Fruit fly (Drosophila melanogaster) whole organism, embryonic: ENCODE results near the gene Nup93-1.

Experiments
- CG13287 ChIP-seq: fragments of 200-800 bp; sonication (Bioruptor generic); IDR thresholded peaks from 2 replicates; pipeline ENCODE4 v1.3.6; 2022; ENCODE audit warnings: missing biosample characterization, missing genetic modification characterization; ENCODE audit not compliant: partially characterized antibody
- CG14014 ChIP-seq: fragments of 200-800 bp; sonication (Bioruptor generic); IDR thresholded peaks from 2 replicates; pipeline ENCODE4 v1.3.6; 2022; ENCODE audit warnings: missing biosample characterization, missing genetic modification characterization
- CG14965 ChIP-seq: fragments of 200-800 bp; sonication (Bioruptor generic); optimal IDR thresholded peaks from 2 replicates; lab custom pipeline; 2016; ENCODE audit warnings: missing biosample characterization, missing genetic modification characterization, borderline replicate concordance
- CG15696 ChIP-seq: fragments of 200-800 bp; sonication (Bioruptor generic); optimal IDR thresholded peaks from 2 replicates; lab custom pipeline; 2019; ENCODE audit warnings: missing biosample characterization, mild to moderate bottlenecking, missing genetic modification characterization, moderate library complexity
- CG16779 ChIP-seq: fragments of 200-800 bp; sonication (Bioruptor generic); IDR thresholded peaks from 2 replicates; pipeline ENCODE4 v1.3.6; 2022; ENCODE audit warnings: missing biosample characterization, missing genetic modification characterization
- CG17829 ChIP-seq: fragments of 200-800 bp; optimal IDR thresholded peaks from 2 replicates; lab custom pipeline; 2019; ENCODE audit warnings: missing biosample characterization, mild to moderate bottlenecking, missing genetic modification characterization, moderate library complexity
- CG18011 ChIP-seq: fragments of 200-800 bp; sonication (Bioruptor generic); optimal IDR thresholded peaks from 2 replicates; lab custom pipeline; 2017; ENCODE audit warnings: missing biosample characterization, missing genetic modification characterization, mild to moderate bottlenecking, moderate library complexity, missing genotype
- CG2712 ChIP-seq: fragments of 200-800 bp; optimal IDR thresholded peaks from 3 replicates; lab custom pipeline; 2019; ENCODE audit warnings: missing biosample characterization, mild to moderate bottlenecking, missing genetic modification characterization, moderate library complexity
- CG2875 ChIP-seq: fragments of 200-800 bp; sonication (Bioruptor generic); optimal IDR thresholded peaks from 2 replicates; lab custom pipeline; 2017; ENCODE audit warnings: missing biosample characterization, mild to moderate bottlenecking, missing genetic modification characterization, missing genetic modification reagents
- CG3163 ChIP-seq: fragments of 200-800 bp; sonication (Bioruptor generic); optimal IDR thresholded peaks from 3 replicates; lab custom pipeline; 2016; ENCODE audit warnings: missing biosample characterization, missing genetic modification characterization
- CG32767 ChIP-seq: fragments of 200-800 bp; sonication (Bioruptor generic); IDR thresholded peaks from 2 replicates; pipeline ENCODE4 v1.3.6; 2022; ENCODE audit warnings: missing biosample characterization, missing genetic modification characterization
- CG34422 ChIP-seq: fragments of 200-800 bp; sonication (Bioruptor generic); IDR thresholded peaks from 3 replicates; pipeline ENCODE4 v1.3.6; 2022; ENCODE audit warnings: missing biosample characterization, missing genetic modification characterization
- CG4328 ChIP-seq: fragments of 200-800 bp; sonication (Bioruptor generic); optimal IDR thresholded peaks from 3 replicates; lab custom pipeline; 2017; ENCODE audit warnings: missing biosample characterization, missing genetic modification reagents, missing genetic modification characterization
- CG4424 ChIP-seq: fragments of 200-800 bp; sonication (Bioruptor generic); optimal IDR thresholded peaks from 3 replicates; lab custom pipeline; 2016; ENCODE audit warnings: missing biosample characterization, missing genetic modification characterization
- CG4820 ChIP-seq: fragments of 200-800 bp; sonication (Bioruptor generic); optimal IDR thresholded peaks from 3 replicates; lab custom pipeline; 2016; ENCODE audit warnings: missing biosample characterization, missing genetic modification characterization
- CG5180 ChIP-seq: fragments of 200-800 bp; sonication (Bioruptor generic); optimal IDR thresholded peaks from 3 replicates; lab custom pipeline; 2017; ENCODE audit warnings: missing biosample characterization, missing genetic modification characterization, mild to moderate bottlenecking, moderate library complexity, missing genetic modification reagents
- CG6791 ChIP-seq: fragments of 200-800 bp; sonication (Bioruptor generic); IDR thresholded peaks from 3 replicates; pipeline ENCODE4 v1.3.6; 2022; ENCODE audit warnings: missing biosample characterization, missing genetic modification characterization; ENCODE audit not compliant: partially characterized antibody
- CG6854 ChIP-seq: fragments of 200-800 bp; sonication (Bioruptor generic); optimal IDR thresholded peaks from 3 replicates; lab custom pipeline; 2017; ENCODE audit warnings: missing biosample characterization, mild to moderate bottlenecking, missing genetic modification characterization
- CG7372 ChIP-seq: fragments of 200-800 bp; sonication (Bioruptor generic); IDR thresholded peaks from 2 replicates; pipeline ENCODE4 v1.3.6; 2022; ENCODE audit warnings: missing biosample characterization, missing genetic modification characterization
- CG7928 ChIP-seq: fragments of 200-800 bp; sonication (Bioruptor generic); optimal IDR thresholded peaks from 2 replicates; lab custom pipeline; 2017; ENCODE audit warnings: missing biosample characterization, mild to moderate bottlenecking, missing genetic modification characterization
- CG8478 ChIP-seq: fragments of >200 bp; optimal IDR thresholded peaks from 2 replicates; lab custom pipeline; 2018
- CG9609 ChIP-seq: fragments of 200-800 bp; sonication (Bioruptor generic); optimal IDR thresholded peaks from 3 replicates; lab custom pipeline; 2016; ENCODE audit warnings: missing biosample characterization, missing genetic modification characterization
- CkIIα-i1 ChIP-seq: fragments of 200-800 bp; sonication (Bioruptor generic); IDR thresholded peaks from 2 replicates; pipeline ENCODE4 v1.3.6; 2022; ENCODE audit warnings: missing biosample characterization, missing genetic modification characterization
- D ChIP-seq, 2 experiments: fragments of 200-800 bp in 1 of 2; fragments of >200 bp in 1 of 2; sonication (Bioruptor generic) in 1 of 2; optimal IDR thresholded peaks; 2 replicates in 1 of 2; 3 replicates in 1 of 2; lab custom pipeline; 2017; ENCODE audit warnings: mild to moderate bottlenecking in 1 of 2, missing biosample characterization in 1 of 2, missing genetic modification characterization in 1 of 2, missing genetic modification reagents in 1 of 2
- Deaf1 ChIP-seq: fragments of 200-800 bp; optimal IDR thresholded peaks from 3 replicates; lab custom pipeline; 2019; ENCODE audit warnings: missing biosample characterization, mild to moderate bottlenecking, missing genetic modification characterization, moderate library complexity
- Fer3 ChIP-seq: fragments of 200-800 bp; sonication (Bioruptor generic); optimal IDR thresholded peaks from 2 replicates; lab custom pipeline; 2018; ENCODE audit warnings: missing biosample characterization, mild to moderate bottlenecking, missing genetic modification characterization, moderate library complexity
- Hmr ChIP-seq: fragments of 200-800 bp; sonication (Bioruptor generic); optimal IDR thresholded peaks from 3 replicates; lab custom pipeline; 2017; ENCODE audit warnings: mild to moderate bottlenecking, missing biosample characterization, missing genetic modification reagents, missing genetic modification characterization
- Lim3 ChIP-seq: fragments of 200-800 bp; sonication (Bioruptor generic); IDR thresholded peaks from 2 replicates; pipeline ENCODE4 v1.3.6; 2022; ENCODE audit warnings: missing biosample characterization, missing genetic modification characterization
- MBD-R2 ChIP-seq: fragments of 200-800 bp; sonication (Bioruptor generic); IDR thresholded peaks from 2 replicates; pipeline ENCODE4 v1.3.6; 2022; ENCODE audit warnings: missing biosample characterization, missing genetic modification characterization
- Myb ChIP-seq: fragments of 200-800 bp; sonication (Bioruptor generic); optimal IDR thresholded peaks from 2 replicates; lab custom pipeline; 2016; ENCODE audit warnings: missing biosample characterization, missing genetic modification characterization
- NFAT ChIP-seq: fragments of 200-800 bp; sonication (Bioruptor generic); IDR thresholded peaks from 2 replicates; pipeline ENCODE4 v1.3.6; 2022; ENCODE audit warnings: missing biosample characterization, missing genetic modification characterization
- Opbp ChIP-seq: fragments of 200-800 bp; sonication (Bioruptor generic); IDR thresholded peaks from 3 replicates; pipeline ENCODE4 v1.3.6; 2022; ENCODE audit warnings: missing biosample characterization, missing genetic modification characterization; ENCODE audit not compliant: partially characterized antibody
- Rfx ChIP-seq: fragments of 200-800 bp; sonication (Bioruptor generic); IDR thresholded peaks from 2 replicates; pipeline ENCODE4 v1.3.6; 2022; ENCODE audit warnings: missing biosample characterization, missing genetic modification characterization
- Sox100B ChIP-seq: fragments of 200-800 bp; sonication (Bioruptor generic); optimal IDR thresholded peaks from 3 replicates; lab custom pipeline; 2018; ENCODE audit warnings: missing biosample characterization, mild to moderate bottlenecking, missing genetic modification characterization
- amos ChIP-seq: fragments of 200-800 bp; sonication (Bioruptor generic); IDR thresholded peaks from 2 replicates; pipeline ENCODE4 v1.3.6; 2022; ENCODE audit warnings: missing biosample characterization, missing genetic modification characterization; ENCODE audit not compliant: partially characterized antibody
- ase ChIP-seq: fragments of 200-800 bp; sonication (Bioruptor generic); IDR thresholded peaks from 3 replicates; pipeline ENCODE4 v1.3.6; 2022; ENCODE audit warnings: missing biosample characterization, missing genetic modification characterization
- bigmax ChIP-seq: fragments of 200-800 bp; sonication (Bioruptor generic); optimal IDR thresholded peaks from 2 replicates; lab custom pipeline; 2018; ENCODE audit warnings: missing biosample characterization, mild to moderate bottlenecking, missing genetic modification characterization
- cad ChIP-seq: fragments of >200 bp; optimal IDR thresholded peaks from 2 replicates; lab custom pipeline; 2017; ENCODE audit warnings: missing biosample characterization, missing genetic modification characterization
- cg ChIP-seq: fragments of 200-800 bp; sonication (Bioruptor generic); optimal IDR thresholded peaks from 3 replicates; lab custom pipeline; 2019; ENCODE audit warnings: missing biosample characterization, mild to moderate bottlenecking, missing genetic modification characterization, moderate library complexity
- crc ChIP-seq: fragments of 200-800 bp; sonication (Bioruptor generic); optimal IDR thresholded peaks from 2 replicates; lab custom pipeline; 2016; ENCODE audit warnings: missing biosample characterization, missing genetic modification characterization
- emc ChIP-seq: fragments of 200-800 bp; sonication (Bioruptor generic); optimal IDR thresholded peaks from 2 replicates; lab custom pipeline; 2016; ENCODE audit warnings: missing biosample characterization, missing genetic modification characterization
- inv ChIP-seq: fragments of 200-800 bp; sonication (Bioruptor generic); IDR thresholded peaks from 2 replicates; pipeline ENCODE4 v1.3.6; 2022; ENCODE audit warnings: missing biosample characterization, missing genetic modification characterization; ENCODE audit not compliant: partially characterized antibody
- lab ChIP-seq: fragments of 200-800 bp; sonication (Bioruptor generic); optimal IDR thresholded peaks from 3 replicates; lab custom pipeline; 2017; ENCODE audit warnings: missing biosample characterization, missing genetic modification characterization, mild to moderate bottlenecking, moderate library complexity, missing genetic modification reagents
- pzg ChIP-seq: fragments of 200-800 bp; sonication (Bioruptor generic); optimal IDR thresholded peaks from 3 replicates; lab custom pipeline; 2018; ENCODE audit warnings: missing biosample characterization, mild to moderate bottlenecking, missing genetic modification characterization, moderate library complexity
- sim ChIP-seq: fragments of 200-800 bp; sonication (Bioruptor generic); IDR thresholded peaks from 2 replicates; pipeline ENCODE4 v1.3.6; 2022; ENCODE audit warnings: missing biosample characterization, missing genetic modification characterization
- sqz ChIP-seq: fragments of 200-800 bp; sonication (Bioruptor generic); optimal IDR thresholded peaks from 3 replicates; lab custom pipeline; 2018; ENCODE audit warnings: missing biosample characterization, mild to moderate bottlenecking, missing genetic modification characterization
- tgo ChIP-seq: fragments of 200-800 bp; sonication (Bioruptor generic); IDR thresholded peaks from 3 replicates; pipeline ENCODE4 v1.3.6; 2022; ENCODE audit warnings: missing biosample characterization, missing genetic modification characterization
- usp ChIP-seq: fragments of >200 bp; optimal IDR thresholded peaks from 2 replicates; lab custom pipeline; 2017; ENCODE audit warnings: missing biosample characterization, missing genetic modification characterization
- vvl ChIP-seq: fragments of 200-800 bp; sonication (Bioruptor generic); IDR thresholded peaks from 2 replicates; pipeline ENCODE4 v1.3.6; 2022; ENCODE audit warnings: missing biosample characterization, missing genetic modification characterization

Gene Nup93-1

dm6 chrX:13821775-13822493 is 692 bp upstream of the Nup93-1 start, which contains the start of gene Clic (continued):
- TF ChIP-seq pzg (GFP tag; lab: Kevin White, UChicago) = peak; percentile 68
- TF ChIP-seq bigmax = peak; percentile 64
- TF ChIP-seq Fer3 = peak; percentile 16
- TF ChIP-seq Opbp = peak; percentile 51; the same call in 1 of the 3 replicates
- no peak for TF ChIP-seq CG4820 (GFP tag; lab: Kevin White, UChicago)
- no peak for TF ChIP-seq emc (GFP tag; lab: Kevin White, UChicago)
- peak; percentile 18; the same call in 1 of the 2 replicates for TF ChIP-seq CG13287
- peak; percentile 7; the same call in 1 of the 2 replicates for TF ChIP-seq MBD-R2 (GFP tag; lab: Robert Waterston, UW)
- TF ChIP-seq ase (GFP tag; lab: Robert Waterston, UW) = no peak
- TF ChIP-seq Deaf1 (tag; lab: Kevin White, UChicago) = peak; percentile 4
- peak; percentile 4 for TF ChIP-seq CG4328 (GFP tag; lab: Kevin White, UChicago)
- TF ChIP-seq Myb = no peak
- TF ChIP-seq NFAT (GFP tag; lab: Robert Waterston, UW) = peak; percentile 55; the same call in 1 of the 2 replicates
- no peak for TF ChIP-seq CG4424
- TF ChIP-seq CG8478 (lab: Kevin White, UChicago) = no peak
- no peak for TF ChIP-seq lab (GFP tag; lab: Kevin White, UChicago)
- no peak for TF ChIP-seq tgo (GFP tag; lab: Robert Waterston, UW)
- no peak for TF ChIP-seq CkIIα-i1
- TF ChIP-seq Sox100B (GFP tag; lab: Kevin White, UChicago) = no peak
- no peak for TF ChIP-seq Lim3 (GFP tag; lab: Robert Waterston, UW)
- peak; percentile 36; the same call in 1 of the 2 replicates for TF ChIP-seq Rfx
- no peak for TF ChIP-seq crc
- TF ChIP-seq CG6854 (GFP tag; lab: Kevin White, UChicago) = no peak
- peak; percentile 53; the same call in 1 of the 2 replicates for TF ChIP-seq vvl (GFP tag; lab: Robert Waterston, UW)
- TF ChIP-seq amos (GFP tag; lab: Robert Waterston, UW) = peak; percentile 50; the same call in 1 of the 2 replicates
- TF ChIP-seq CG14014 (GFP tag; lab: Robert Waterston, UW) = peak; percentile 15; the same call in 1 of the 2 replicates
- no peak for TF ChIP-seq CG16779
- no peak for TF ChIP-seq CG9609 (GFP tag; lab: Kevin White, UChicago)
- TF ChIP-seq CG7372 (GFP tag; lab: Robert Waterston, UW) = no peak
- no peak for TF ChIP-seq D (optimal IDR thresholded peaks at IDR 0.05; lab: Kevin White, UChicago)
- no peak for TF ChIP-seq D (GFP tag; optimal IDR thresholded peaks at IDR 0.05; lab: Kevin White, UChicago)
- TF ChIP-seq CG34422 (GFP tag; lab: Robert Waterston, UW) = peak; percentile 58; the same call in 1 of the 3 replicates
- TF ChIP-seq CG3163 = no peak
- no peak for TF ChIP-seq CG18011 (GFP tag; lab: Kevin White, UChicago)
- no peak for TF ChIP-seq sim (GFP tag; lab: Robert Waterston, UW)
- TF ChIP-seq CG5180 (GFP tag; lab: Kevin White, UChicago) = no peak
- peak; percentile 38 for TF ChIP-seq sqz (GFP tag; lab: Kevin White, UChicago)
- TF ChIP-seq CG17829 (tag; lab: Kevin White, UChicago) = no peak
- peak; percentile 52 for TF ChIP-seq CG2712
- no peak for TF ChIP-seq cad (GFP tag; lab: Kevin White, UChicago)
- TF ChIP-seq CG32767 (GFP tag; lab: Robert Waterston, UW) = 0 out of 2 replicates have a peak, but pooled peaks have one; percentile 14
- no peak for TF ChIP-seq inv
- no peak for TF ChIP-seq usp (GFP tag; lab: Kevin White, UChicago)
- peak; percentile 74; the same call in 2 of the 3 replicates for TF ChIP-seq CG6791 (GFP tag; lab: Robert Waterston, UW)
- no peak for TF ChIP-seq CG7928
- no peak for TF ChIP-seq CG15696 (tag; lab: Kevin White, UChicago)
- peak; percentile 84 for TF ChIP-seq cg
- no peak for TF ChIP-seq CG14965 (GFP tag; lab: Kevin White, UChicago)
- peak; percentile 55 for TF ChIP-seq Hmr (GFP tag; lab: Kevin White, UChicago)
- TF ChIP-seq CG2875 (GFP tag; lab: Kevin White, UChicago) = no peak
